Fruit fly (Drosophila melanogaster) whole organism, prepupa: ENCODE measurements around the gene CG31368.
A peak's percentile ranks its signal among the peaks of the same experiment; 100 is the strongest.

ENCODE experiments used
- Blimp-1 ChIP-seq: fragments of 200-800 bp; sonication (Bioruptor generic); optimal IDR thresholded peaks from 3 replicates; lab custom pipeline; 2017; ENCODE audit warnings: missing biosample characterization, missing genetic modification characterization, mild to moderate bottlenecking, moderate library complexity, missing genetic modification reagents
- CG10669 ChIP-seq: fragments of 200-800 bp; sonication (Bioruptor generic); optimal IDR thresholded peaks from 3 replicates; lab custom pipeline; 2018; ENCODE audit warnings: missing biosample characterization, mild to moderate bottlenecking, missing genetic modification characterization, moderate library complexity
- CG11294 ChIP-seq: fragments of 200-800 bp; sonication (Bioruptor generic); IDR thresholded peaks from 2 replicates; pipeline ENCODE4 v1.3.6; 2022; ENCODE audit warnings: missing biosample characterization, missing genetic modification characterization
- CG11902 ChIP-seq: fragments of 200-800 bp; sonication (Bioruptor generic); optimal IDR thresholded peaks from 3 replicates; lab custom pipeline; 2016; ENCODE audit warnings: missing biosample characterization, missing genetic modification characterization
- CG15336 ChIP-seq: fragments of 200-800 bp; sonication (Bioruptor generic); IDR thresholded peaks from 2 replicates; pipeline ENCODE4 v1.3.6; 2022; ENCODE audit warnings: missing biosample characterization, missing genetic modification characterization
- CG1621 ChIP-seq: fragments of 200-800 bp; sonication (Bioruptor generic); optimal IDR thresholded peaks from 3 replicates; lab custom pipeline; 2018; ENCODE audit warnings: missing biosample characterization, mild to moderate bottlenecking, missing genetic modification characterization
- CG16779 ChIP-seq: fragments of 200-800 bp; sonication (Bioruptor generic); optimal IDR thresholded peaks from 3 replicates; lab custom pipeline; 2017; ENCODE audit warnings: missing biosample characterization, mild to moderate bottlenecking, missing genetic modification characterization
- CG3032 ChIP-seq: fragments of 200-800 bp; optimal IDR thresholded peaks from 2 replicates; lab custom pipeline; 2019; ENCODE audit warnings: missing biosample characterization, mild to moderate bottlenecking, missing genetic modification characterization, moderate library complexity
- CG31627 ChIP-seq: fragments of 200-800 bp; sonication (Bioruptor generic); optimal IDR thresholded peaks from 3 replicates; lab custom pipeline; 2016; ENCODE audit warnings: missing biosample characterization, missing genetic modification characterization
- CG34406 ChIP-seq: fragments of 200-800 bp; sonication (Bioruptor generic); optimal IDR thresholded peaks from 3 replicates; lab custom pipeline; 2016; ENCODE audit warnings: missing biosample characterization, missing genetic modification characterization
- CG4318 ChIP-seq: fragments of 200-800 bp; sonication (Bioruptor generic); optimal IDR thresholded peaks from 3 replicates; lab custom pipeline; 2017; ENCODE audit warnings: missing biosample characterization, mild to moderate bottlenecking, missing genetic modification characterization
- CG6163 ChIP-seq: fragments of 200-800 bp; sonication (Bioruptor generic); IDR thresholded peaks from 3 replicates; pipeline ENCODE4 v1.3.6; 2022; ENCODE audit warnings: missing biosample characterization, missing genetic modification characterization
- CG6792 ChIP-seq: fragments of 200-800 bp; sonication (Bioruptor generic); optimal IDR thresholded peaks from 3 replicates; lab custom pipeline; 2016; ENCODE audit warnings: missing biosample characterization, missing genetic modification characterization
- CG6808 ChIP-seq: fragments of 200-800 bp; sonication (Bioruptor generic); optimal IDR thresholded peaks from 3 replicates; lab custom pipeline; 2017; ENCODE audit warnings: missing biosample characterization, missing genetic modification characterization, mild to moderate bottlenecking, moderate library complexity, missing genetic modification reagents
- CG6854 ChIP-seq: fragments of 200-800 bp; sonication (Bioruptor generic); optimal IDR thresholded peaks from 2 replicates; lab custom pipeline; 2017; ENCODE audit warnings: missing biosample characterization, mild to moderate bottlenecking, missing genetic modification characterization
- CG7368 ChIP-seq: fragments of 200-800 bp; sonication (Bioruptor generic); optimal IDR thresholded peaks from 3 replicates; lab custom pipeline; 2016; ENCODE audit warnings: missing biosample characterization, missing genetic modification characterization
- CG8319 ChIP-seq: fragments of 200-800 bp; sonication (Bioruptor generic); optimal IDR thresholded peaks from 3 replicates; lab custom pipeline; 2016; ENCODE audit warnings: missing biosample characterization, missing genetic modification characterization
- CG8632 ChIP-seq: fragments of 200-800 bp; sonication (Bioruptor generic); optimal IDR thresholded peaks from 3 replicates; lab custom pipeline; 2016; ENCODE audit warnings: missing biosample characterization, missing genetic modification characterization
- CG9139 ChIP-seq: fragments of 200-800 bp; sonication (Bioruptor generic); optimal IDR thresholded peaks from 3 replicates; lab custom pipeline; 2017; ENCODE audit warnings: missing biosample characterization, mild to moderate bottlenecking, missing genetic modification characterization
- Eip75B ChIP-seq: fragments of 200-800 bp; sonication (Bioruptor generic); optimal IDR thresholded peaks from 3 replicates; lab custom pipeline; 2016; ENCODE audit warnings: missing biosample characterization, missing genetic modification characterization
- Eip78C ChIP-seq: fragments of 200-800 bp; sonication (Bioruptor generic); peaks from one replicate; lab custom pipeline; 2016; ENCODE audit warnings: missing biosample characterization, missing genetic modification characterization
- Eip93F ChIP-seq: fragments of 200-800 bp; sonication (Bioruptor generic); optimal IDR thresholded peaks from 2 replicates; lab custom pipeline; 2016; ENCODE audit warnings: missing biosample characterization, mild to moderate bottlenecking, missing genetic modification characterization
- Ets96B ChIP-seq: fragments of 200-800 bp; optimal IDR thresholded peaks from 2 replicates; lab custom pipeline; 2019; ENCODE audit warnings: missing biosample characterization, mild to moderate bottlenecking, missing genetic modification characterization, moderate library complexity
- Gug ChIP-seq: fragments of 200-800 bp; sonication (Bioruptor generic); IDR thresholded peaks from 2 replicates; pipeline ENCODE4 v1.3.6; 2022; ENCODE audit warnings: missing biosample characterization, missing genetic modification characterization
- Hr38 ChIP-seq: sonication (Bioruptor generic); optimal IDR thresholded peaks from 2 replicates; lab custom pipeline; 2016; ENCODE audit warnings: missing biosample characterization, missing genetic modification characterization
- Hr39 ChIP-seq: fragments of 200-800 bp; sonication (Bioruptor generic); optimal IDR thresholded peaks from 2 replicates; lab custom pipeline; 2016; ENCODE audit warnings: missing biosample characterization, missing genetic modification characterization
- Lpt ChIP-seq: fragments of 200-800 bp; sonication (Bioruptor generic); optimal IDR thresholded peaks from 3 replicates; lab custom pipeline; 2016; ENCODE audit warnings: missing biosample characterization, missing genetic modification characterization
- OdsH ChIP-seq: fragments of 200-800 bp; sonication (Bioruptor generic); optimal IDR thresholded peaks from 3 replicates; lab custom pipeline; 2016; ENCODE audit warnings: missing biosample characterization, missing genetic modification characterization
- Sox14 ChIP-seq: fragments of 200-800 bp; sonication (Bioruptor generic); optimal IDR thresholded peaks from 3 replicates; lab custom pipeline; 2016; ENCODE audit warnings: missing biosample characterization, missing genetic modification characterization
- achi ChIP-seq: fragments of 200-800 bp; sonication (Bioruptor generic); optimal IDR thresholded peaks from 3 replicates; lab custom pipeline; 2016; ENCODE audit warnings: missing biosample characterization, missing genetic modification characterization
- acj6 ChIP-seq: fragments of 200-800 bp; sonication (Bioruptor generic); optimal IDR thresholded peaks from 3 replicates; lab custom pipeline; 2016; ENCODE audit warnings: missing biosample characterization, missing genetic modification characterization
- dac ChIP-seq: fragments of 200-800 bp; sonication (Bioruptor generic); optimal IDR thresholded peaks from 2 replicates; lab custom pipeline; 2017; ENCODE audit warnings: missing biosample characterization, mild to moderate bottlenecking, missing genetic modification characterization
- dsx ChIP-seq: fragments of 200-800 bp; optimal IDR thresholded peaks from 3 replicates; lab custom pipeline; 2019; ENCODE audit warnings: missing biosample characterization, mild to moderate bottlenecking, missing genetic modification characterization, moderate library complexity; ENCODE audit not compliant: poor library complexity, severe bottlenecking
- lz ChIP-seq: fragments of 200-800 bp; sonication (Bioruptor generic); optimal IDR thresholded peaks from 3 replicates; lab custom pipeline; 2016; ENCODE audit warnings: missing biosample characterization, missing genetic modification characterization
- salr ChIP-seq, 2 experiments: fragments of 200-800 bp; sonication (Bioruptor generic); optimal IDR thresholded peaks; 3 replicates each; lab custom pipeline; 2016 to 2018; ENCODE audit warnings: missing biosample characterization in 2 of 2, missing genetic modification characterization in 2 of 2, mild to moderate bottlenecking in 1 of 2
- spab ChIP-seq: fragments of 200-800 bp; sonication (Bioruptor generic); optimal IDR thresholded peaks from 2 replicates; lab custom pipeline; 2017; ENCODE audit warnings: missing biosample characterization, mild to moderate bottlenecking, missing genetic modification characterization, missing genetic modification reagents
- ss ChIP-seq, 2 experiments: fragments of 200-800 bp; sonication (Bioruptor generic); optimal IDR thresholded peaks; 2 replicates in 1 of 2; 3 replicates in 1 of 2; lab custom pipeline; 2017 to 2018; ENCODE audit warnings: mild to moderate bottlenecking in 2 of 2, missing biosample characterization in 2 of 2, missing genetic modification characterization in 2 of 2, moderate library complexity in 1 of 2
- vri ChIP-seq: fragments of 200-800 bp; sonication (Bioruptor generic); optimal IDR thresholded peaks from 3 replicates; lab custom pipeline; 2016; ENCODE audit warnings: missing biosample characterization, mild to moderate bottlenecking, missing genetic modification characterization

The CG31368 gene

DNA sequence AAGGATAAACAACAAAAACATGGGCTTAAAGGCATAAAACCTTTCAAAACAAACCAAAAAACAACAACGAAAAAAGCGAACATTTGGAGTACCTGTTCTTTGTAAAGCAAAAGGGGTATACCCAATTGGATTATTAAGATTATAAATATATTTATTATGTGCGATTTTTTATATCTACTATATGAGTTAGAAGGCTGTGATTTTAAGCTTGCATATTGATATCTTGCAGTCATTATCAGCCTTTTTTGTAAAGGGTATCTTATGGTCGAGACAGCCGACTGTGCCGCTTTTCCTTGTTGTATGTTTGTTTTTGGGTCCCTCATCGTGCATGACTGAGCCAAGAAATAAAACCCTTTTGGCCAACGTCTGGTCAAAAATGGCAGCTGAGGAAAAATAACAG lies 9.9 kb upstream of the CG31368 start (continued):
- TF ChIP-seq lz (GFP tag; lab: Kevin White, UChicago), result peak; percentile 56
- peak; percentile 60 for TF ChIP-seq CG11902
- TF ChIP-seq Eip93F (GFP tag; lab: Kevin White, UChicago), result peak; percentile 60
- TF ChIP-seq CG6808, result no peak
- TF ChIP-seq CG16779 (tag; lab: Kevin White, UChicago), result no peak
- no peak for TF ChIP-seq CG1621
- TF ChIP-seq CG31627 (GFP tag; lab: Kevin White, UChicago), result no peak
- peak; percentile 18 for TF ChIP-seq spab
- TF ChIP-seq vri (GFP tag; lab: Kevin White, UChicago), result peak; percentile 30
- TF ChIP-seq CG34406 (GFP tag; lab: Kevin White, UChicago), result peak; percentile 44
- TF ChIP-seq CG4318 (GFP tag; lab: Kevin White, UChicago), result no peak
- peak; percentile 36 for TF ChIP-seq OdsH (GFP tag; lab: Kevin White, UChicago)
- TF ChIP-seq CG9139 (GFP tag; lab: Kevin White, UChicago), result no peak
- TF ChIP-seq Ets96B (tag; lab: Kevin White, UChicago), result peak; percentile 18

DNA sequence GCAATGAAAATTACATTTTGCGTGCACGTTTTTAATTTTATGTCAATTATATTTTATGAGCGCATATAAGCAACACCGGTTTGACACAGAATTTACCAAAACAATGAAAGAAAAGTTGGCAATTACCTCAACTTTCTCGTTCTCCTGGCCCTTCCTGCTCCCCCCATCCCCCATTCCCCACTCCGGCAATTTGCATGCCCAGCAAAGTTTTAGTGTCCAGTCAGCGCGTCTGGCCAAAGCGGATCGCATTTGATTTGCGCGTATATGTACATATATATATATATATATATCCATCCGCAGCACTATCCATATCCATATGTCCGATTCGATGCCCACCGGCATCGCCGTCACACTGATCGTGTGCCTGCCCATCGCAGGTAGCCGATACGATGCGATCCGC lies 5.8 kb upstream of the CG31368 start:
- TF ChIP-seq spab, result no peak
- TF ChIP-seq, all 60 proteins: peak for 0

DNA sequence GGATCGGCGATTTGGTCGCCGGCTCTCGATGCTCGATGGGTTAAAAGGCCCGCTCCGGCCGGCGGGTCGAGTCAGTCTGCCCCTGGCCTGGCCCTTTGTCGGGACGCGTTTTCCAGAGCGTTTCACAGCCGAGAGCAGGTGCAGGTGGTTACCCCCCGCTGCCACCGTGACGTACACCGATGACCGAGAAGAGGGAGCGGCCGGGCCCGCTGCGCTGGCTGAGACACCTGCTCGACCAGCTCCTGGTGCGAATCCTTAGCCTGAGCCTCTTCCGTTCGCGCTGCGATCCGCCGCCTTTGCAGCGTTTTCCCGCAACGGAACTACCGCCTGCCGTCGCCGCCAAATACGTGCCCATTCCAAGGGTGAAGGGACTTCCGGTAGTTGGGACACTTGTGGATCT lies 5.4 kb upstream of the CG31368 start, which contains the start of gene sad:
TSS of gene sad (plus strand) at position 74 of the 400 bp plus-strand sequence.
- TF ChIP-seq Gug (no peak), Hr38 (GFP tag; lab: Kevin White, UChicago) (no peak), Eip78C (peak; percentile 10)

DNA sequence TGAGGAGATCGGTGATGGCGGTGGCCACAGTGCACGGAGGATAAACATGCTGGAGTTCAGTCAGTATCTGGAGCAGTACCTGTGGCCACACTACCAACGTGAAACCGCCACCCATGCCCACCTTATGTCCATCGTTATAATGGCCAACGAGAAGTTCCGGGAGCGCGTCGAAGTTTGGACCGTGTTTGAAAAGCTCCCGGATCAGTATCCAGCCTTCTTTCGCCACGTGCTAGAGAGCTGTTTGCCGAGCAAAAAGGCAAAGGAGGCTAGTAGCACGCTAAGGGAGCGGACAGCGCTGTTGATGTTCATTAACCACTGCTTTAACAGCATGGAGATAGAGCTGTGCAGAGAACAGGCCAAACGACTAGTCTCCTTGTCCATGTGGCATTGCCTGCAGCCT lies 539 bp downstream of the CG31368 start:
- TF ChIP-seq CG6854 (GFP tag; lab: Kevin White, UChicago) (no peak), CG8632 (GFP tag; lab: Kevin White, UChicago) (no peak), spab (no peak), CG9139 (GFP tag; lab: Kevin White, UChicago) (no peak), Blimp-1 (no peak), acj6 (no peak), CG34406 (GFP tag; lab: Kevin White, UChicago) (no peak), lz (GFP tag; lab: Kevin White, UChicago) (no peak), Ets96B (tag; lab: Kevin White, UChicago) (no peak), dac (GFP tag; lab: Kevin White, UChicago) (no peak), OdsH (GFP tag; lab: Kevin White, UChicago) (no peak), CG1621 (no peak), CG6792 (GFP tag; lab: Kevin White, UChicago) (no peak), dsx (GFP tag; lab: Kevin White, UChicago) (no peak), Hr38 (GFP tag; lab: Kevin White, UChicago) (no peak), CG4318 (GFP tag; lab: Kevin White, UChicago) (no peak), CG6808 (no peak)
- TF ChIP-seq, all 60 proteins: peak for 0

DNA sequence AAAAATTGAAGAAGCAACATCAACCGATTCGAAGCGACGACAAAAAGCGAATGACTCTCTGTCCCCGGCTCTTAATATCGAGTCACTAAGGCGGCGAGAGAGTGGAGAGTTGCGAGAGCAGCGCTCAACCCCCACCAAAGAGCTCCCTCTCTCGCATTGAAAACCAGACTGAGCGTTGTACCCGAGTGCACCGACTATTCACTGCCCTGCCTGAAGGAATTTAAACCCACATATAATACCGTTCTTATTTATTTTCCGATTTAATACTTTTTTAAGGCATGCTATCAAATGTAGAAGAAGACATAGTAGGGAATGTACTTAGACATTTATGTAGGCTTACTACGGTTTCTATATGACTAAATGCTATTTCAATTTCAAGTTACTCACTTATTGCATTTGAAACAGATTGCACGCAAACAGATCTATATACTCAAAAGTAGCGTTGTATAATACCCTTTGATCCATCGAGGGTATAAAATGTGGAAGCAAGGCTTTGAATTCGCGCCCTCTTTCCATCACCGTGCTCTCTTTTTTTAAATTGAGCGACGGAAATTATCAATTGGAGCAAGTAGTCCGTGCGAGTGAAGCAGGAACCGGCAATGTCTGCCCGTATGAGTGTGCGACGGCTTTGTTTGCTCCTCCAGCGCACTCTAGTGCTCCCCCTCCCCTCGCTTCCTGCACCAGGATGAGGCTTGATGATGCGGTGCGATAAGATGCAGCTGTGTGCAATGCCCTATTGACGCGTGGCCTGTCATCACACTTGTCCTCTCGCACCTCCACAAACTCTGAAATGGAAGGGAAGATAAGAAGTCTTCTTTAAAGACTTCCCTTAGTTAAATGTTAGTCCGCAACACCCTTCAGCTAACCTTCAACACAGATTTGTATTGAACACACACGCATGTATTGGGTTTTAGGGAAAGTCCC lies 4.8 kb downstream of the CG31368 start, which contains the start of gene mthl5:
TSS of gene mthl5 (minus strand) at position 55 of the 924 bp plus-strand sequence.
- peak; percentile 77 for TF ChIP-seq CG11294
- TF ChIP-seq CG15336 (GFP tag; lab: Robert Waterston, UW), result peak; percentile 92
- TF ChIP-seq CG6163 (GFP tag; lab: Robert Waterston, UW), result peak; percentile 81
- peak; percentile 84 to 95 for TF ChIP-seq salr (GFP tag; optimal IDR thresholded peaks at IDR 0.05; lab: Kevin White, UChicago)
- TF ChIP-seq Hr39 (GFP tag; lab: Kevin White, UChicago), result peak; percentile 97
- peak; percentile 97 for TF ChIP-seq lz (GFP tag; lab: Kevin White, UChicago)
- TF ChIP-seq Eip93F (GFP tag; lab: Kevin White, UChicago), result peak; percentile 24
- peak; percentile 89 for TF ChIP-seq CG3032
- peak; percentile 92 for TF ChIP-seq CG10669 (GFP tag; lab: Kevin White, UChicago)
- peak; percentile 97 for TF ChIP-seq CG6792 (GFP tag; lab: Kevin White, UChicago)
- TF ChIP-seq Eip78C, result peak; percentile 99
- peak; percentile 86 for TF ChIP-seq CG7368 (GFP tag; lab: Kevin White, UChicago)
- peak; percentile 95 for TF ChIP-seq Eip75B (GFP tag; lab: Kevin White, UChicago)
- TF ChIP-seq acj6, result peak; percentile 95
- TF ChIP-seq spab, result peak; percentile 94
- TF ChIP-seq dsx (GFP tag; lab: Kevin White, UChicago), result peak; percentile 93
- TF ChIP-seq Blimp-1, result peak; percentile 78
- peak; percentile 89 for TF ChIP-seq CG8319
- peak; percentile 97 for TF ChIP-seq Sox14 (GFP tag; lab: Kevin White, UChicago)
- TF ChIP-seq achi (GFP tag; lab: Kevin White, UChicago), result peak; percentile 93
- peak; percentile 95 for TF ChIP-seq CG11902
- peak; percentile 82 to 83 for TF ChIP-seq ss (GFP tag; optimal IDR thresholded peaks at IDR 0.05; lab: Kevin White, UChicago)
- peak; percentile 90 for TF ChIP-seq Lpt (GFP tag; lab: Kevin White, UChicago)
- peak; percentile 90 for TF ChIP-seq CG1621
